Worm (Caenorhabditis elegans): ENCODE results near the gene R08A2.9.

R08A2.9 gene

DNA sequence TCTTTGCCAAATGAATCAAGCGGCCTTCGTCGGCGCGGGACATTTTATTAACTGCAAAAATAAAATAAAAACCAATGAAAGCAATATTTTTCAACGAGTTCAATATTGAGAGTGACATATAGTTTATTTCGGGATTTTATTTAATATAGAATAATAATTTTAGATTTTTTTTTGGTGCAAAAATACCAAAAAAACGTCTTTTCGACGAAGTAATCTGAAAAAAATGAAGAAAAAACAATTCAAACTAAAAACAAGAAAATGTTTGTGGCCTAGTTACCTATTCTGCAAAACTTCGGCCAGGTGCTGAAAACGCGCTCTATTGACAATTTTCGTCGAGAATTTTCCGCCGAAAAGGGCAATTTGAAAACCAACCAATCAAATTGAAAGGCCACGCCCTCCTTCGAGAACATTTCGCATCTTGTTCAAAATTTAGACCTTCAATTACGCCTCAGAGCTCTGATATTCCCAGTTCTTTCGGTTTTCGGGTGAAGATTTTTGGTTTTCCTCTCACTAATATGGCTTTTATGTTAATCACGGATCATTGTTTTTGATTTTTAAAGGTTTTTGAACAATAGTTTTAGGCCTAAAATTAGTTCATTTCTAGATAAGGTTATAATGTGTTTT lies 22.5 kb upstream of the R08A2.9 start, which contains the start of gene C47E8.4 (continued):
- peak; percentile 97 for TF ChIP-seq C16A3.4 (tag; optimal IDR thresholded peaks at IDR 0.05)
- TF ChIP-seq vab-15 (tag; optimal IDR thresholded peaks at IDR 0.05), result peak; percentile 95
- TF ChIP-seq efl-3 (GFP tag; optimal IDR thresholded peaks at IDR 0.05), result peak; percentile 92
- TF ChIP-seq rnt-1 (tag; optimal IDR thresholded peaks at IDR 0.05), result peak; percentile 99
- TF ChIP-seq lsy-2 (tag; optimal IDR thresholded peaks at IDR 0.05), result peak; percentile 98
- peak; percentile 98 for TF ChIP-seq jun-1 (tag; optimal IDR thresholded peaks at IDR 0.05)
- no peak for TF ChIP-seq pag-3 (tag; optimal IDR thresholded peaks at IDR 0.05; ENCODE audit: borderline replicate concordance, insufficient read depth)
- peak; percentile 90 for TF ChIP-seq elt-2 (tag; optimal IDR thresholded peaks at IDR 0.05)
- peak; percentile 98 for TF ChIP-seq ceh-8 (GFP tag; optimal IDR thresholded peaks at IDR 0.05)
- peak; percentile 53 to 100 for TF ChIP-seq ztf-11 (tag; optimal IDR thresholded peaks at IDR 0.05)
- TF ChIP-seq fkh-4 (tag; optimal IDR thresholded peaks at IDR 0.05; ENCODE audit: borderline replicate concordance), result peak; percentile 99
- peak; percentile 99 for TF ChIP-seq lin-14 (GFP tag; optimal IDR thresholded peaks at IDR 0.05)
- peak; percentile 83 for TF ChIP-seq nhr-76 (tag; optimal IDR thresholded peaks at IDR 0.05)
- peak; percentile 99 for TF ChIP-seq lir-3 (tag; optimal IDR thresholded peaks at IDR 0.05; ENCODE audit: poor library complexity)
- peak; percentile 99 for TF ChIP-seq dsc-1 (tag; optimal IDR thresholded peaks at IDR 0.05)
- peak; percentile 54 for TF ChIP-seq hpl-2 (GFP tag; optimal IDR thresholded peaks at IDR 0.05)
- TF ChIP-seq egl-13 (tag; optimal IDR thresholded peaks at IDR 0.05), result peak; percentile 99
- peak; percentile 100 for TF ChIP-seq isw-1 (GFP tag; IDR thresholded peaks at IDR 0.05)
- TF ChIP-seq unc-130 (tag; optimal IDR thresholded peaks at IDR 0.05), result peak; percentile 97
- peak; percentile 96 for TF ChIP-seq ceh-90 (tag; optimal IDR thresholded peaks at IDR 0.05)
- TF ChIP-seq blmp-1 (tag; optimal IDR thresholded peaks at IDR 0.05), result peak; percentile 80
- TF ChIP-seq unc-30 (tag; optimal IDR thresholded peaks at IDR 0.05), result peak; percentile 67
- peak; percentile 93 for TF ChIP-seq sup-37 (GFP tag; optimal IDR thresholded peaks at IDR 0.05)
- peak; percentile 65 for TF ChIP-seq hlh-4 (tag; optimal IDR thresholded peaks at IDR 0.05)
- peak; percentile 85 to 89 for TF ChIP-seq egl-27 (tag; optimal IDR thresholded peaks at IDR 0.05)
- no peak for TF ChIP-seq ets-5 (GFP tag; IDR thresholded peaks at IDR 0.05)
- TF ChIP-seq fos-1 (tag; optimal IDR thresholded peaks at IDR 0.05), result peak; percentile 95
- peak; percentile 99 for TF ChIP-seq irx-1 (tag; optimal IDR thresholded peaks at IDR 0.05)
- TF ChIP-seq nhr-20 (tag; optimal IDR thresholded peaks at IDR 0.05), result peak; percentile 99
- TF ChIP-seq fkh-10 (GFP tag; optimal IDR thresholded peaks at IDR 0.05), result peak; percentile 97
- peak; percentile 99 for TF ChIP-seq nhr-90 (tag; optimal IDR thresholded peaks at IDR 0.05; ENCODE audit: poor library complexity)
- peak; percentile 85 for TF ChIP-seq hlh-17 (GFP tag; optimal IDR thresholded peaks at IDR 0.05; ENCODE audit: borderline replicate concordance)
- peak; percentile 96 for TF ChIP-seq ceh-88 (GFP tag; IDR thresholded peaks at IDR 0.05)
- peak; percentile 95 for TF ChIP-seq skn-1 (tag; optimal IDR thresholded peaks at IDR 0.05)
- TF ChIP-seq zag-1 (tag; optimal IDR thresholded peaks at IDR 0.05), result peak; percentile 93
- peak; percentile 99 for TF ChIP-seq sox-4 (tag; optimal IDR thresholded peaks at IDR 0.05)
- peak in 4 of 6 experiments; percentile 12 to 99 (median 89) for TF ChIP-seq elt-3 (tag; optimal IDR thresholded peaks at IDR 0.05)
- no peak for TF ChIP-seq sptf-1 (tag; optimal IDR thresholded peaks at IDR 0.05)
- TF ChIP-seq nhr-85 (tag), result peak; percentile 99
- peak; percentile 74 for TF ChIP-seq nhr-12 (tag; optimal IDR thresholded peaks at IDR 0.05)
- TF ChIP-seq tbx-2 (tag; optimal IDR thresholded peaks at IDR 0.05), result peak; percentile 100
- TF ChIP-seq xbp-1 (tag; optimal IDR thresholded peaks at IDR 0.05), result peak; percentile 99
- peak; percentile 97 for TF ChIP-seq Y116A8C.19 (tag; optimal IDR thresholded peaks at IDR 0.05; ENCODE audit: borderline replicate concordance)
- TF ChIP-seq lin-15B (tag; optimal IDR thresholded peaks at IDR 0.05), result peak; percentile 99
- TF ChIP-seq nhr-28 (tag; optimal IDR thresholded peaks at IDR 0.05), result peak; percentile 72
- peak; percentile 97 to 98 (median 98) for TF ChIP-seq ceh-82 (tag; optimal IDR thresholded peaks at IDR 0.05)
- peak; percentile 63 for TF ChIP-seq mef-2 (tag; optimal IDR thresholded peaks at IDR 0.05)
- TF ChIP-seq snu-23 (GFP tag; optimal IDR thresholded peaks at IDR 0.05), result peak; percentile 99
- TF ChIP-seq pax-3 (tag; optimal IDR thresholded peaks at IDR 0.05), result peak; percentile 100
- TF ChIP-seq lin-39 (tag; optimal IDR thresholded peaks at IDR 0.05), result peak; percentile 97
- peak; percentile 100 for TF ChIP-seq fkh-8 (tag; optimal IDR thresholded peaks at IDR 0.05)

Measured in whole organism, L1 larva.